Worm (Caenorhabditis elegans): ENCODE measurements around the gene lgc-29.

Gene lgc-29

ce11 chrV:4186453-4187143 is 47.8 kb downstream of the lgc-29 start (continued):
- TF ChIP-seq nhr-12 (tag; optimal IDR thresholded peaks at IDR 0.05) = no peak
- TF ChIP-seq efl-1 (optimal IDR thresholded peaks at IDR 0.05) = no peak
- TF ChIP-seq efl-1 (GFP tag; optimal IDR thresholded peaks at IDR 0.05 in 1 of 2) = no peak
- TF ChIP-seq blmp-1 (tag; optimal IDR thresholded peaks at IDR 0.05) = peak; percentile 16
- TF ChIP-seq ceh-82 (tag; optimal IDR thresholded peaks at IDR 0.05) = no peak
- no peak for TF ChIP-seq aha-1 (tag; optimal IDR thresholded peaks at IDR 0.05)
- TF ChIP-seq nhr-85 (tag) = peak; percentile 54
- no peak for TF ChIP-seq alr-1 (tag; optimal IDR thresholded peaks at IDR 0.05; ENCODE audit: borderline replicate concordance)
- no peak for TF ChIP-seq elt-3 (tag; optimal IDR thresholded peaks at IDR 0.05)
- no peak for TF ChIP-seq ceh-63 (GFP tag; optimal IDR thresholded peaks at IDR 0.05)
- no peak for TF ChIP-seq isw-1 (GFP tag; IDR thresholded peaks at IDR 0.05)
- no peak for TF ChIP-seq nhr-77 (tag; optimal IDR thresholded peaks at IDR 0.05)
- TF ChIP-seq ces-1 (GFP tag; optimal IDR thresholded peaks at IDR 0.05) = no peak
- TF ChIP-seq efl-3 (GFP tag; optimal IDR thresholded peaks at IDR 0.05) = no peak
- peak; percentile 27; the same call in 1 of the 2 replicates for TF ChIP-seq grh-1 (GFP tag; IDR thresholded peaks at IDR 0.05)
- no peak for TF ChIP-seq ceh-88 (GFP tag; IDR thresholded peaks at IDR 0.05)
- TF ChIP-seq vab-15 (tag; optimal IDR thresholded peaks at IDR 0.05) = no peak
- no peak for TF ChIP-seq ama-1 (optimal IDR thresholded peaks at IDR 0.05)
- TF ChIP-seq C04F5.9 (tag; optimal IDR thresholded peaks at IDR 0.05) = no peak
- no peak for TF ChIP-seq ztf-11 (tag; optimal IDR thresholded peaks at IDR 0.05)
- no peak for TF ChIP-seq pax-3 (tag; optimal IDR thresholded peaks at IDR 0.05)
- no peak for TF ChIP-seq tbx-2 (tag; optimal IDR thresholded peaks at IDR 0.05)
- no peak for TF ChIP-seq egl-13 (tag; optimal IDR thresholded peaks at IDR 0.05)
- TF ChIP-seq elt-2 (tag; optimal IDR thresholded peaks at IDR 0.05) = peak; percentile 70
- TF ChIP-seq lin-35 (GFP tag; optimal IDR thresholded peaks at IDR 0.05) = peak in 1 of 2 experiments; percentile 1
- TF ChIP-seq egl-27 (tag; optimal IDR thresholded peaks at IDR 0.05) = no peak
- no peak for TF ChIP-seq sox-4 (tag; optimal IDR thresholded peaks at IDR 0.05)
- no peak for TF ChIP-seq irx-1 (tag; optimal IDR thresholded peaks at IDR 0.05)
- no peak for TF ChIP-seq sptf-1 (tag; optimal IDR thresholded peaks at IDR 0.05)
- no peak for TF ChIP-seq lin-13 (GFP tag; optimal IDR thresholded peaks at IDR 0.05)
- TF ChIP-seq hlh-17 (GFP tag; optimal IDR thresholded peaks at IDR 0.05; ENCODE audit: borderline replicate concordance) = no peak
- TF ChIP-seq snu-23 (GFP tag; optimal IDR thresholded peaks at IDR 0.05) = peak; percentile 36

- TF ChIP-seq ets-5 (GFP tag; IDR thresholded peaks at IDR 0.05) = no peak
- no peak for TF ChIP-seq unc-130 (tag; optimal IDR thresholded peaks at IDR 0.05)
- peak; percentile 77 for TF ChIP-seq snpc-4 (tag; optimal IDR thresholded peaks at IDR 0.05)
- no peak for TF ChIP-seq ceh-88 (GFP tag; IDR thresholded peaks at IDR 0.05)
- no peak for TF ChIP-seq lin-14 (GFP tag; optimal IDR thresholded peaks at IDR 0.05)
- TF ChIP-seq nhr-85 (tag) = peak; percentile 19
- peak; percentile 27 for TF ChIP-seq mep-1 (tag; optimal IDR thresholded peaks at IDR 0.05)
Observed at ce11 chrV:4187144-4187485, 48.3 kb downstream of the lgc-29 start, which contains the start of gene nhr-114. Gene nhr-114 (plus strand): TSS chrV:4187202.

ce11 chrV:4189618-4190017 is 50.8 kb downstream of the lgc-29 start:
- TF ChIP-seq pax-3 (tag; optimal IDR thresholded peaks at IDR 0.05) (no peak), hpl-2 (GFP tag; optimal IDR thresholded peaks at IDR 0.05) (no peak), lir-3 (tag; optimal IDR thresholded peaks at IDR 0.05; ENCODE audit: poor library complexity) (no peak), mdl-1 (tag; optimal IDR thresholded peaks at IDR 0.05) (no peak), blmp-1 (tag; optimal IDR thresholded peaks at IDR 0.05) (no peak), unc-62 (GFP tag; optimal IDR thresholded peaks at IDR 0.05) (no peak), elt-2 (tag; optimal IDR thresholded peaks at IDR 0.05) (no peak), pag-3 (tag; optimal IDR thresholded peaks at IDR 0.05; ENCODE audit: borderline replicate concordance, insufficient read depth) (no peak), F16B12.6 (tag; optimal IDR thresholded peaks at IDR 0.05) (no peak), grh-1 (GFP tag; IDR thresholded peaks at IDR 0.05) (no peak), ceh-88 (GFP tag; IDR thresholded peaks at IDR 0.05) (no peak), nhr-12 (tag; optimal IDR thresholded peaks at IDR 0.05) (no peak), unc-130 (tag; optimal IDR thresholded peaks at IDR 0.05) (no peak)

Data from whole organism, L1 larva.